Fruit fly (Drosophila melanogaster): ENCODE measurements around the gene bark.

DNA sequence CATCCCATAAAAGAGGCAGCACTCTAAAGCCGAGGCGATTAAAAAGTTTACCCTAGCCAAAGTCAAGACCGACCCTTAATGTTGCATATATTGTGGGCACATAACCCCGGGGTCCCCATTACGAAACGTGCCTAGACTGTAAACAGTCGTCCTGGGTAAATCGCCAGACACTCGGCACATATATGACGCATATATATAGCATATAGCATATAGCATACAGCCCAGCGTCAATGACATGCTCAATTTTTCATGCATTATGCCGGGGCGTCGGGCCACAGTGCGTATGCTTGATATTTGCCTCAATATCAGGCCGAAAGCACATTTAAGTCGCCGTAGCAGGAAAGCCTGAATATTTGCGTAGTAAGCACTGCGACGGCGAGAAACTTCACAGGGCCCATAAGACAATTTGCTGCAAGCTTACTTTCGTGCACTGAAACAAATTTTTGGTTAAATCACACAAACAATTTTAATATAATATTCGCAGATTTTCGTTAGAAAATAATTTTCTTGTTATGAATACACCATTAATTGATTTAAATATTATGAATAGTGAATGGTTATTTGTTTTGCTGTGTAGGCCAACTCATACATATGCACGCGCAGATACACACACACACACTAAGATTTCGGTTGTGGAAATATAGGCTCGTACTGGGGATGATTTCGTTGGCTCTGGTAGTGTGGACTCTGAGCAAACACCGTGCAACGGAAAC, 32.0 kb upstream of the bark start:
- TF ChIP-seq OdsH (GFP tag; optimal IDR thresholded peaks at IDR 0.05) (no peak), Vsx2 (GFP tag; optimal IDR thresholded peaks at IDR 0.05; ENCODE audit: partially characterized antibody) (no peak), dmrt93B (GFP tag; optimal IDR thresholded peaks at IDR 0.05) (no peak), Myc (optimal IDR thresholded peaks at IDR 0.05) (no peak), Hr83 (GFP tag; optimal IDR thresholded peaks at IDR 0.05; ENCODE audit: poor library complexity, severe bottlenecking) (no peak), h (GFP tag; optimal IDR thresholded peaks at IDR 0.05) (no peak), N (GFP tag; optimal IDR thresholded peaks at IDR 0.05) (no peak)

Data from whole organism, wandering third instar larva.